Worm (Caenorhabditis elegans): Measurements from ENCODE around the gene cnt-2.
A peak's percentile ranks its signal among the peaks of the same experiment; 100 is the strongest.

cnt-2 gene

ce11 chrIII:10654718-10655117 lies at the start of gene cnt-2:
Gene cnt-2, plus strand, starts transcription at chrIII:10655018.
- no peak for TF ChIP-seq ztf-23 (GFP tag; IDR thresholded peaks at IDR 0.05)
- TF ChIP-seq T22C8.4 (GFP tag; IDR thresholded peaks at IDR 0.05) = no peak
- no peak for TF ChIP-seq tab-1 (GFP tag; IDR thresholded peaks at IDR 0.05)
- TF ChIP-seq ref-1 (GFP tag; conservative IDR thresholded peaks at IDR 0.05) = no peak
- TF ChIP-seq med-1 (GFP tag; optimal IDR thresholded peaks at IDR 0.05; ENCODE audit: insufficient read depth) = no peak
- TF ChIP-seq klf-2 (GFP tag; conservative IDR thresholded peaks at IDR 0.05) = no peak
- TF ChIP-seq cog-1 (tag; optimal IDR thresholded peaks at IDR 0.05) = no peak
- TF ChIP-seq ztf-29 (GFP tag; IDR thresholded peaks at IDR 0.05) = no peak
- TF ChIP-seq flt-1 (GFP tag; IDR thresholded peaks at IDR 0.05) = no peak

- TF ChIP-seq klf-2 (GFP tag; conservative IDR thresholded peaks at IDR 0.05) (no peak), flt-1 (GFP tag; IDR thresholded peaks at IDR 0.05) (no peak), ztf-29 (GFP tag; IDR thresholded peaks at IDR 0.05) (no peak), tab-1 (GFP tag; IDR thresholded peaks at IDR 0.05) (no peak), cog-1 (tag; optimal IDR thresholded peaks at IDR 0.05) (no peak), ztf-23 (GFP tag; IDR thresholded peaks at IDR 0.05) (no peak), T22C8.4 (GFP tag; IDR thresholded peaks at IDR 0.05) (no peak)
These were observed 49.8 kb upstream of the cnt-2 start, which contains the start of gene rabx-5 for ce11 chrIII:10605049-10605448. Gene rabx-5, plus strand, starts transcription at chrIII:10605349.

ce11 chrIII:10608161-10608560 lies 46.7 kb upstream of the cnt-2 start:
- TF ChIP-seq T22C8.4 (GFP tag; IDR thresholded peaks at IDR 0.05) = no peak
- no peak for TF ChIP-seq klf-2 (GFP tag; conservative IDR thresholded peaks at IDR 0.05)
- no peak for TF ChIP-seq tab-1 (GFP tag; IDR thresholded peaks at IDR 0.05)
- no peak for TF ChIP-seq ztf-23 (GFP tag; IDR thresholded peaks at IDR 0.05)
- no peak for TF ChIP-seq ref-1 (GFP tag; conservative IDR thresholded peaks at IDR 0.05)
- TF ChIP-seq ztf-29 (GFP tag; IDR thresholded peaks at IDR 0.05) = no peak
- TF ChIP-seq cog-1 (tag; optimal IDR thresholded peaks at IDR 0.05) = no peak
- no peak for TF ChIP-seq med-1 (GFP tag; optimal IDR thresholded peaks at IDR 0.05; ENCODE audit: insufficient read depth)
- TF ChIP-seq flt-1 (GFP tag; IDR thresholded peaks at IDR 0.05) = no peak

- TF ChIP-seq klf-2 (GFP tag; conservative IDR thresholded peaks at IDR 0.05) (no peak), ref-1 (GFP tag; conservative IDR thresholded peaks at IDR 0.05) (no peak), cog-1 (tag; optimal IDR thresholded peaks at IDR 0.05) (no peak), ztf-29 (GFP tag; IDR thresholded peaks at IDR 0.05) (no peak), med-1 (GFP tag; optimal IDR thresholded peaks at IDR 0.05; ENCODE audit: insufficient read depth) (no peak), tab-1 (GFP tag; IDR thresholded peaks at IDR 0.05) (no peak), T22C8.4 (GFP tag; IDR thresholded peaks at IDR 0.05) (no peak), ztf-23 (GFP tag; IDR thresholded peaks at IDR 0.05) (no peak), flt-1 (GFP tag; IDR thresholded peaks at IDR 0.05) (no peak)
These were observed 42.5 kb upstream of the cnt-2 start, which contains the start of gene Y39A1A.24 for ce11 chrIII:10612333-10612732. Gene Y39A1A.24, plus strand, starts transcription at chrIII:10612633.

DNA sequence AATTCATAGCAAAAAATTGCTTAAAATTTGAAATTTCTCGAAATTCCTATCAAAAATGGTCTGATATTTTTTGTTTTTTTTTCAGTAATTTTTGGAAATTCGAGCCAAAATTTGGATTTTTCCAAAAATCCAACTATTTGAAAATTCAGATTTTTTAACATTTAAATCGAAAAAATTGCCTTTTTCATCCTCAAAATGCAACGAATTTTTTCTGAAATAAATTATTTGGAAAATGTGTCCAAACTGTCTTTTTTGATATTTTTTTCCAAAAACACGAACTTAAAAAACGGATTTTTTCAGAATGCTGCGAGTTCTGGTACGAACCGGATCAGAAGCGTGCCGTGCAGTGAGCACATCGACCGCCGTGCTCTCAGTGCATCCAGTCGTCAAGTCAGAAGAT lies 39.7 kb upstream of the cnt-2 start, which contains the start of gene mrpl-22:
TSS of gene mrpl-22 (plus strand) at position 301 of the 400 bp plus-strand sequence.
- no peak for TF ChIP-seq ref-1 (GFP tag; conservative IDR thresholded peaks at IDR 0.05)
- no peak for TF ChIP-seq T22C8.4 (GFP tag; IDR thresholded peaks at IDR 0.05)
- TF ChIP-seq ztf-23 (GFP tag; IDR thresholded peaks at IDR 0.05) = no peak
- no peak for TF ChIP-seq med-1 (GFP tag; optimal IDR thresholded peaks at IDR 0.05; ENCODE audit: insufficient read depth)
- TF ChIP-seq ztf-29 (GFP tag; IDR thresholded peaks at IDR 0.05) = no peak
- TF ChIP-seq flt-1 (GFP tag; IDR thresholded peaks at IDR 0.05) = no peak
- no peak for TF ChIP-seq klf-2 (GFP tag; conservative IDR thresholded peaks at IDR 0.05)
- TF ChIP-seq tab-1 (GFP tag; IDR thresholded peaks at IDR 0.05) = no peak
- no peak for TF ChIP-seq cog-1 (tag; optimal IDR thresholded peaks at IDR 0.05)

DNA sequence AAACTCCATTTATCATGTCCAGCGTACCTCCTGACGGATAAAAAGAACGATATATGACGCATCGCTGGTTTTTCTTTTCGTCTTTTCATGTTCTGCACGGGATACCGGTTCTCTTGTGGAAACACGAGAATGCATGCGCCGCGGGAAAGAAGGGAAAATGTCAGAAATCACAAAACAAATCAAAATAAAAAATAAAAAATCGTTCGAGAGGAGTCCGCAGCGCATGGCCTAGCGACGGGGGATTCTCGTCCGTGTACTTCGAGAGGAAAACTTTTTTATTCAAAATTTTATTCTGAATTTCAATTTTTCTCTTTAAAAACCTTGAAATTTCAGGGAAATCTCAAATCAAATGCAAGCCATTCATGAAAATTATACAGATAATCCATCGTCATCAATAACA lies 33.6 kb upstream of the cnt-2 start, which contains the start of the genes lron-10 and hpr-9:
TSS of gene lron-10 (minus strand) at position 162 of the 400 bp plus-strand sequence.
TSS of gene hpr-9 (plus strand) at position 344 of the 400 bp plus-strand sequence.
- TF ChIP-seq ztf-23 (GFP tag; IDR thresholded peaks at IDR 0.05) (0 out of 2 replicates have a peak, but pooled peaks have one; percentile 55), flt-1 (GFP tag; IDR thresholded peaks at IDR 0.05) (peak; percentile 48; the same call in 1 of the 2 replicates), med-1 (GFP tag; optimal IDR thresholded peaks at IDR 0.05; ENCODE audit: insufficient read depth) (no peak)

ce11 chrIII:10624564-10624963 lies 30.3 kb upstream of the cnt-2 start:
- peak; percentile 85 for TF ChIP-seq ref-1 (GFP tag; conservative IDR thresholded peaks at IDR 0.05)
- TF ChIP-seq med-1 (GFP tag; optimal IDR thresholded peaks at IDR 0.05; ENCODE audit: insufficient read depth) = peak; percentile 55
- peak; percentile 67 for TF ChIP-seq ztf-29 (GFP tag; IDR thresholded peaks at IDR 0.05)
- TF ChIP-seq cog-1 (tag; optimal IDR thresholded peaks at IDR 0.05) = peak; percentile 51
- TF ChIP-seq T22C8.4 (GFP tag; IDR thresholded peaks at IDR 0.05) = peak; percentile 92
- TF ChIP-seq klf-2 (GFP tag; conservative IDR thresholded peaks at IDR 0.05) = peak; percentile 81
- TF ChIP-seq tab-1 (GFP tag; IDR thresholded peaks at IDR 0.05) = peak; percentile 93
- TF ChIP-seq flt-1 (GFP tag; IDR thresholded peaks at IDR 0.05) = peak; percentile 94
- TF ChIP-seq ztf-23 (GFP tag; IDR thresholded peaks at IDR 0.05) = peak; percentile 82

DNA sequence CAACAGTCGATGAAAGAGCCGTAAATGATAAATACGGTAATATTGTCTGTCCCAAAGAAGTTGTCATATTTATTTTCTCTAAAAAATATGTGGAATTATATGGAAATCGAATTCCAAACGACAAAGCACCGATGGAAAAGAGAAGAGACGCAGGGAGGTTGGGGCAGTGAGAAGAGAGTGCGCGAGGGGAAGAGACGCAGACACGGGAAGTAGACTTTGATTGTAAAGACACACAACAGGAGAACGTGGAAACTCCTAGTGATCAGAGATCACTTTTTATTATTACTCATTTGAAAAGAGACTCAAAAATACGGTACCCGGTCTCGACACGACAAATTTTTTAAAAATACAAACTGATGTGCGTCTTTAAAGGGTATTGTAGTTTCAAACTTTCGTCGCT lies 26.5 kb upstream of the cnt-2 start:
- TF ChIP-seq tab-1 (GFP tag; IDR thresholded peaks at IDR 0.05) (no peak), klf-2 (GFP tag; conservative IDR thresholded peaks at IDR 0.05) (no peak), med-1 (GFP tag; optimal IDR thresholded peaks at IDR 0.05; ENCODE audit: insufficient read depth) (no peak), ztf-29 (GFP tag; IDR thresholded peaks at IDR 0.05) (no peak), cog-1 (tag; optimal IDR thresholded peaks at IDR 0.05) (no peak), ref-1 (GFP tag; conservative IDR thresholded peaks at IDR 0.05) (no peak), flt-1 (GFP tag; IDR thresholded peaks at IDR 0.05) (no peak), ztf-23 (GFP tag; IDR thresholded peaks at IDR 0.05) (no peak), T22C8.4 (GFP tag; IDR thresholded peaks at IDR 0.05) (no peak)

DNA sequence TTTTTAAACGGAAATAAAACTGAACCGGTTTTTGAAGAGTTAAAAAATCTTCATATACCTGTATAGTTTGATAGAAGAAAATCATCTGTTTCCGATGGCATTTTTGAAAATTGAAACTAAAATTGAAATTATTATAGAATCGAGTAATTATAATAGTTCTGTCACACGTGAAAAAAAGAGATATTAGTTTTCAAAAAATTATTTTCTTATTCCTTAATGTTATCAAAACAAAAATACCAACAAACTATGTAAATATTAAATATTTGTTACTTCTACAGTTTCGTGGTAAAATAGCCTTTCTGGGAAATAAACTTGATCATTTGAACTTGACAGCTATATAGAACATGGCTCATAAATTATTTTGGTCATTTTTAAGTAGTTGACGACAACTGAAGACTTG lies 25.8 kb upstream of the cnt-2 start, which contains the start of gene swt-4:
TSS of gene swt-4 (minus strand) at position 101 of the 400 bp plus-strand sequence.
- TF ChIP-seq flt-1 (GFP tag; IDR thresholded peaks at IDR 0.05) (no peak), cog-1 (tag; optimal IDR thresholded peaks at IDR 0.05) (no peak), ztf-29 (GFP tag; IDR thresholded peaks at IDR 0.05) (no peak), klf-2 (GFP tag; conservative IDR thresholded peaks at IDR 0.05) (no peak), T22C8.4 (GFP tag; IDR thresholded peaks at IDR 0.05) (no peak), med-1 (GFP tag; optimal IDR thresholded peaks at IDR 0.05; ENCODE audit: insufficient read depth) (no peak), ztf-23 (GFP tag; IDR thresholded peaks at IDR 0.05) (no peak), tab-1 (GFP tag; IDR thresholded peaks at IDR 0.05) (no peak), ref-1 (GFP tag; conservative IDR thresholded peaks at IDR 0.05) (no peak)

Data from whole organism, midembryonic.